Worm (Caenorhabditis elegans) whole organism, young adult: ENCODE measurements around the gene rars-1.
A peak's percentile ranks its signal among the peaks of the same experiment; 100 is the strongest.

ENCODE experiments used
- C06A6.2 ChIP-seq: fragments of 200-800 bp; sonication (Bioruptor generic); conservative IDR thresholded peaks from 2 replicates; pipeline ENCODE4 v1.3.6; 2022; ENCODE audit warnings: missing genetic modification characterization, missing compliant biosample characterization
- D2030.7 ChIP-seq: fragments of 200-800 bp; sonication (Bioruptor generic); IDR thresholded peaks from 2 replicates; pipeline ENCODE4 v1.3.6; 2022; ENCODE audit warnings: missing genetic modification reagents, missing genetic modification characterization, missing compliant biosample characterization
- F33H1.4 ChIP-seq: fragments of 200-800 bp; sonication (Bioruptor generic); IDR thresholded peaks from 2 replicates; pipeline ENCODE4 v1.3.6; 2022; ENCODE audit warnings: missing genetic modification reagents, missing genetic modification characterization, missing compliant biosample characterization
- F49E8.2 ChIP-seq: sonication (generic microtip); optimal IDR thresholded peaks from 3 replicates; lab custom pipeline; 2017; ENCODE audit warnings: missing genetic modification characterization, mild to moderate bottlenecking, missing compliant biosample characterization, antibody characterized with exemption, moderate library complexity; ENCODE audit not compliant: insufficient read depth
- F57A8.1 ChIP-seq: fragments of 200-800 bp; sonication (Bioruptor generic); optimal IDR thresholded peaks from 2 replicates; lab custom pipeline; 2018; ENCODE audit warnings: mild to moderate bottlenecking, missing genetic modification characterization, moderate library complexity, missing compliant biosample characterization
- K12H6.12 ChIP-seq: fragments of 200-800 bp; sonication (Bioruptor generic); optimal IDR thresholded peaks from 2 replicates; lab custom pipeline; 2018; ENCODE audit warnings: mild to moderate bottlenecking, missing genetic modification characterization, missing compliant biosample characterization
- T26A5.8 ChIP-seq: sonication (generic microtip); optimal IDR thresholded peaks from 2 replicates; lab custom pipeline; 2016; ENCODE audit warnings: missing genetic modification characterization, missing compliant biosample characterization
- Y53F4B.3 ChIP-seq: fragments of 200-800 bp; sonication (Bioruptor generic); IDR thresholded peaks from 2 replicates; pipeline ENCODE4 v1.3.6; 2022; ENCODE audit warnings: missing genetic modification reagents, missing genetic modification characterization, missing compliant biosample characterization
- Y53G8AR.9 ChIP-seq: fragments of 200-800 bp; sonication (Bioruptor generic); conservative IDR thresholded peaks from 2 replicates; pipeline ENCODE4 v1.3.6; 2022; ENCODE audit warnings: missing genetic modification reagents, missing genetic modification characterization, missing compliant biosample characterization
- ZK185.1 ChIP-seq: sonication (generic microtip); optimal IDR thresholded peaks from 2 replicates; lab custom pipeline; 2016; ENCODE audit warnings: mild to moderate bottlenecking, missing genetic modification characterization, missing compliant biosample characterization; ENCODE audit not compliant: poor library complexity, severe bottlenecking
- aptf-2 ChIP-seq: fragments of 200-800 bp; sonication (Bioruptor generic); conservative IDR thresholded peaks from 2 replicates; pipeline ENCODE4 v1.3.6; 2022; ENCODE audit warnings: missing genetic modification reagents, missing genetic modification characterization, missing compliant biosample characterization
- bed-2 ChIP-seq: fragments of 200-800 bp; sonication (Bioruptor generic); IDR thresholded peaks from 2 replicates; pipeline ENCODE4 v1.3.6; 2022; ENCODE audit warnings: missing genetic modification reagents, missing genetic modification characterization, missing compliant biosample characterization
- cebp-1 ChIP-seq, 2 experiments: fragments of 200-800 bp in 1 of 2; sonication (Bioruptor generic) in 1 of 2; sonication (generic microtip) in 1 of 2; IDR thresholded peaks in 1 of 2; optimal IDR thresholded peaks in 1 of 2; 2 replicates each; pipeline versions ENCODE4 v1.3.6 to Lab custom; 2017 to 2022; ENCODE audit warnings: missing compliant biosample characterization in 2 of 2, missing genetic modification characterization in 2 of 2, mild to moderate bottlenecking in 1 of 2, missing genetic modification reagents in 1 of 2, moderate library complexity in 1 of 2
- cebp-2 ChIP-seq: fragments of 200-800 bp; sonication (Bioruptor generic); IDR thresholded peaks from 2 replicates; pipeline ENCODE4 v1.3.6; 2022; ENCODE audit warnings: missing genetic modification characterization, missing compliant biosample characterization
- ceh-27 ChIP-seq: fragments of 200-800 bp; sonication (Bioruptor generic); optimal IDR thresholded peaks from 2 replicates; lab custom pipeline; 2018; ENCODE audit warnings: mild to moderate bottlenecking, missing genetic modification characterization, moderate library complexity, missing compliant biosample characterization
- ceh-40 ChIP-seq: fragments of 200-800 bp; sonication (Bioruptor generic); IDR thresholded peaks from 2 replicates; pipeline ENCODE4 v1.3.6; 2022; ENCODE audit warnings: missing genetic modification characterization, missing compliant biosample characterization
- ceh-58 ChIP-seq: fragments of 200-800 bp; sonication (Bioruptor generic); IDR thresholded peaks from 2 replicates; pipeline ENCODE4 v1.3.6; 2022; ENCODE audit warnings: missing genetic modification characterization, missing compliant biosample characterization
- die-1 ChIP-seq: sonication (generic microtip); optimal IDR thresholded peaks from 2 replicates; lab custom pipeline; 2016; ENCODE audit warnings: missing genotype, mild to moderate bottlenecking, missing genetic modification characterization, missing compliant biosample characterization
- dox-1 ChIP-seq: fragments of 200-800 bp; sonication (Bioruptor generic); IDR thresholded peaks from 2 replicates; pipeline ENCODE4 v1.3.6; 2022; ENCODE audit warnings: missing genetic modification reagents, missing genetic modification characterization, missing compliant biosample characterization
- dpl-1 ChIP-seq: fragments of 150-350 bp; optimal IDR thresholded peaks from 2 replicates; lab custom pipeline; 2014; ENCODE audit warnings: missing biosample characterization, missing genetic modification reagents, missing genetic modification characterization
- efl-1 ChIP-seq: fragments of 150-350 bp; optimal IDR thresholded peaks from 2 replicates; lab custom pipeline; 2014; ENCODE audit warnings: missing biosample characterization, missing genetic modification reagents, missing genetic modification characterization
- him-1 ChIP-seq: sonication (generic microtip); optimal IDR thresholded peaks from 2 replicates; lab custom pipeline; 2016; ENCODE audit warnings: missing genotype, missing genetic modification reagents, missing genetic modification characterization, missing compliant biosample characterization
- hlh-12 ChIP-seq: sonication (generic microtip); optimal IDR thresholded peaks from 2 replicates; lab custom pipeline; 2016; ENCODE audit warnings: missing genetic modification characterization, missing compliant biosample characterization
- lag-1 ChIP-seq: fragments of 200-800 bp; sonication (Bioruptor generic); IDR thresholded peaks from 2 replicates; pipeline ENCODE4 v1.3.6; 2022; ENCODE audit warnings: missing genetic modification reagents, missing genetic modification characterization, missing compliant biosample characterization
- lin-35 ChIP-seq, 3 experiments: fragments of 150-350 bp in 2 of 3; sonication (generic microtip) in 1 of 3; optimal IDR thresholded peaks; 2 replicates each; lab custom pipeline; 2014 to 2018; ENCODE audit warnings: missing biosample characterization in 3 of 3, missing genetic modification characterization in 3 of 3, missing genetic modification reagents in 3 of 3
- lsl-1 ChIP-seq: fragments of 200-800 bp; sonication (Bioruptor generic); optimal IDR thresholded peaks from 2 replicates; lab custom pipeline; 2018; ENCODE audit warnings: mild to moderate bottlenecking, missing genetic modification characterization, moderate library complexity, missing compliant biosample characterization
- lsy-27 ChIP-seq: sonication (generic microtip); optimal IDR thresholded peaks from 2 replicates; lab custom pipeline; 2017; ENCODE audit warnings: missing genetic modification characterization, mild to moderate bottlenecking, missing compliant biosample characterization, antibody characterized with exemption, missing genotype, borderline replicate concordance; ENCODE audit not compliant: insufficient read depth
- madf-10 ChIP-seq: sonication (generic microtip); optimal IDR thresholded peaks from 2 replicates; lab custom pipeline; 2016; ENCODE audit warnings: mild to moderate bottlenecking, missing genetic modification characterization, missing compliant biosample characterization
- nhr-80 ChIP-seq: sonication (generic microtip); optimal IDR thresholded peaks from 2 replicates; lab custom pipeline; 2016; ENCODE audit warnings: missing genetic modification characterization, missing compliant biosample characterization
- rpc-1 ChIP-seq, 2 experiments: fragments of 150-350 bp in 1 of 2; sonication (generic microtip) in 1 of 2; optimal IDR thresholded peaks; 2 replicates each; lab custom pipeline; 2014 to 2018; ENCODE audit warnings: missing biosample characterization in 1 of 2, missing genetic modification characterization in 1 of 2, missing genetic modification reagents in 1 of 2, missing genotype in 1 of 2
- snpc-1.3 ChIP-seq: sonication (generic microtip); optimal IDR thresholded peaks from 2 replicates; lab custom pipeline; 2017; ENCODE audit warnings: missing genetic modification characterization, mild to moderate bottlenecking, missing compliant biosample characterization, antibody characterized with exemption, moderate library complexity, missing genotype, missing genetic modification reagents; ENCODE audit not compliant: insufficient read depth
- snpc-3.4 ChIP-seq: sonication (generic microtip); optimal IDR thresholded peaks from 2 replicates; lab custom pipeline; 2017; ENCODE audit warnings: missing genetic modification characterization, mild to moderate bottlenecking, missing compliant biosample characterization, antibody characterized with exemption, moderate library complexity, missing genotype, missing genetic modification reagents
- tbp1 ChIP-seq: fragments of 200-800 bp; sonication (Bioruptor generic); optimal IDR thresholded peaks from 2 replicates; lab custom pipeline; 2018; ENCODE audit warnings: mild to moderate bottlenecking, missing genetic modification characterization, missing compliant biosample characterization
- tlf-1 ChIP-seq: fragments of 200-800 bp; sonication (Bioruptor generic); optimal IDR thresholded peaks from 2 replicates; lab custom pipeline; 2018; ENCODE audit warnings: mild to moderate bottlenecking, missing genetic modification characterization, missing compliant biosample characterization
- xnd-1 ChIP-seq: sonication (generic microtip); optimal IDR thresholded peaks from 2 replicates; lab custom pipeline; 2016; ENCODE audit warnings: missing genotype, missing genetic modification reagents, missing genetic modification characterization, missing compliant biosample characterization
- zim-3 ChIP-seq: sonication (generic microtip); optimal IDR thresholded peaks from 2 replicates; lab custom pipeline; 2017; ENCODE audit warnings: mild to moderate bottlenecking, missing genetic modification characterization, moderate library complexity, missing compliant biosample characterization
- ztf-22 ChIP-seq: fragments of 200-800 bp; sonication (Bioruptor generic); optimal IDR thresholded peaks from 2 replicates; lab custom pipeline; 2018; ENCODE audit warnings: mild to moderate bottlenecking, missing genetic modification characterization, moderate library complexity, missing compliant biosample characterization
- ztf-6 ChIP-seq: fragments of 200-800 bp; sonication (Bioruptor generic); IDR thresholded peaks from 2 replicates; pipeline ENCODE4 v1.3.6; 2022; ENCODE audit warnings: missing genetic modification reagents, missing genetic modification characterization, missing compliant biosample characterization

rars-1 gene

ce11 chrIII:4905405-4905804, 11.6 kb downstream of the rars-1 start, which contains the start of gene F26F4.8:
Gene F26F4.8, minus strand, starts transcription at chrIII:4905473.
- TF ChIP-seq snpc-1.3 = no peak
- TF ChIP-seq ceh-58 = no peak
- TF ChIP-seq ceh-27 (GFP tag; lab: Kevin White, UChicago) = no peak
- peak; percentile 7 for TF ChIP-seq him-1 (tag; lab: Kevin White, UChicago)
- no peak for TF ChIP-seq lag-1 (GFP tag; lab: Robert Waterston, UW)
- TF ChIP-seq efl-1 (GFP tag; lab: Kevin White, UChicago) = peak; percentile 20
- no peak for TF ChIP-seq lsy-27 (tag; lab: Kevin White, UChicago)
- TF ChIP-seq cebp-1 (GFP tag; IDR thresholded peaks at IDR 0.05; lab: Robert Waterston, UW) = no peak
- peak; percentile 67 for TF ChIP-seq cebp-1 (tag; optimal IDR thresholded peaks at IDR 0.05; lab: Kevin White, UChicago)
- TF ChIP-seq nhr-80 (tag; lab: Kevin White, UChicago) = peak; percentile 51
- TF ChIP-seq F33H1.4 (GFP tag; lab: Robert Waterston, UW) = no peak
- no peak for TF ChIP-seq ztf-6 (GFP tag; lab: Robert Waterston, UW)
- TF ChIP-seq F57A8.1 (GFP tag; lab: Kevin White, UChicago) = no peak
- TF ChIP-seq Y53G8AR.9 = no peak
- peak; percentile 43; the same call in 1 of the 2 replicates for TF ChIP-seq dox-1 (GFP tag; lab: Robert Waterston, UW)
- no peak for TF ChIP-seq lsl-1 (GFP tag; lab: Kevin White, UChicago)
- no peak for TF ChIP-seq C06A6.2 (GFP tag; lab: Robert Waterston, UW)
- peak; percentile 5 for TF ChIP-seq ZK185.1 (tag; lab: Kevin White, UChicago)
- TF ChIP-seq T26A5.8 = no peak
- TF ChIP-seq die-1 (tag; lab: Kevin White, UChicago) = no peak

- TF ChIP-seq ceh-40 (GFP tag; lab: Robert Waterston, UW) (no peak), F49E8.2 (tag; lab: Kevin White, UChicago) (no peak), ztf-22 (GFP tag; lab: Kevin White, UChicago) (no peak), D2030.7 (GFP tag; lab: Robert Waterston, UW) (no peak), zim-3 (tag; lab: Kevin White, UChicago) (no peak), Y53F4B.3 (GFP tag; lab: Robert Waterston, UW) (no peak), rpc-1 (optimal IDR thresholded peaks at IDR 0.05; lab: Kevin White, UChicago) (no peak), rpc-1 (tag; optimal IDR thresholded peaks at IDR 0.05; lab: Kevin White, UChicago) (no peak), aptf-2 (no peak), lin-35 (GFP tag; optimal IDR thresholded peaks at IDR 0.05; lab: Kevin White, UChicago) (no peak), madf-10 (tag; lab: Kevin White, UChicago) (no peak), cebp-2 (GFP tag; lab: Robert Waterston, UW) (no peak), K12H6.12 (no peak), dpl-1 (GFP tag; lab: Kevin White, UChicago) (no peak), xnd-1 (tag; lab: Kevin White, UChicago) (no peak), dox-1 (GFP tag; lab: Robert Waterston, UW) (no peak), bed-2 (no peak), tlf-1 (GFP tag; lab: Kevin White, UChicago) (no peak), snpc-3.4 (tag; lab: Kevin White, UChicago) (no peak), hlh-12 (no peak), tbp1 (no peak)
Measured at ce11 chrIII:4903784-4904183, 13.2 kb downstream of the rars-1 start, which contains the start of gene kbp-2. Gene kbp-2, minus strand, starts transcription at chrIII:4903884.
